Worm (Caenorhabditis elegans) whole organism, L4/young adult: ENCODE data around the gene lem-4.

Experiments
- W03F9.2 ChIP-seq: fragments of 150-350 bp; optimal IDR thresholded peaks from 2 replicates; lab custom pipeline; 2014; ENCODE audit warnings: missing biosample characterization, missing genetic modification characterization
- dao-5 ChIP-seq: sonication (generic microtip); optimal IDR thresholded peaks from 2 replicates; lab custom pipeline; 2016; ENCODE audit warnings: missing genotype, missing genetic modification characterization, moderate library complexity, missing compliant biosample characterization
- him-1 ChIP-seq: sonication (generic microtip); optimal IDR thresholded peaks from 2 replicates; lab custom pipeline; 2016; ENCODE audit warnings: missing genotype, missing genetic modification reagents, missing genetic modification characterization, missing compliant biosample characterization

The lem-4 gene

DNA sequence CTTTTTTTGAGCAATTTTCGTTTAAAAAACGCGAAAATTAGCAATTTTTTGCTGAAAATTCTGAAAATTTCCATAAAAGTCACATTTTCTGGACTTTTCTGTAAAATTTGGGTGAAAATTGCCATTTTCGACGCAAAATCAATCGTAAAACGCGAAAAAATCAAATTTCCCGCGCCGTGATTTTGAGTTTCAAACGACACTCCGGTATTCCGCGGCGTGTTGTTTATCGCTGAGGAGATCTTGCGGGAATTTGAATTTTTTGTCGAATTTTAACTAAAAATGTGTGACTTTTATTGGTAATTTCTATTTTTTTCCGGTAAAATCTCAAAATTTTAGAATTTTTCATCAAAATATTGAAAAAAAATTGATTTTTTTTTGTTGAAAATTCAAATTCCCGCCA, 53.4 kb downstream of the lem-4 start:
- TF ChIP-seq W03F9.2 (tag; lab: Kevin White, UChicago) (no peak), him-1 (tag; lab: Kevin White, UChicago) (no peak), dao-5 (tag; lab: Kevin White, UChicago) (no peak)

DNA sequence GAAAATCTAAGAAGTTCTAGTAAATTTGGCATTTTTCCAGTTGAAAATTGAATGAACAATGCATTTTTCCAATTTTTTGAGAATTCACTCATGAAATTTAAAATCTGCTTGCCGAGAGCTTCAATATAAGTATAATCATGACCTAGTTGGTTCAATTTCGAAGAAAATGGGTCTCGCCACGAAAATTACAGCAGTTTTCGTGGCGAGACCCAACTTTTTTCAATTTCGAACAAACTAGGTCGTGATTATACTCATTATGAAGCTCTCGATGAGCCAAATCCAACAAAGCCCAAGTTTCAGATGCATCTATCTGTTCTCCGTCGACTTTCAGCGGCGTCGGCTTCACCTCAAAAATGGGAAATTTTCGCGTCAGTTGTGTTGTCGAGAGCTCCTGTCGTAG, 54.1 kb downstream of the lem-4 start, which contains the start of gene mrpl-46:
Gene mrpl-46 (plus strand): TSS at position 301 of the 400 bp plus-strand sequence.
- no peak for TF ChIP-seq dao-5 (tag; lab: Kevin White, UChicago)
- TF ChIP-seq W03F9.2 (tag; lab: Kevin White, UChicago): no peak
